Worm (Caenorhabditis elegans): ENCODE measurements around the gene skih-2.

DNA sequence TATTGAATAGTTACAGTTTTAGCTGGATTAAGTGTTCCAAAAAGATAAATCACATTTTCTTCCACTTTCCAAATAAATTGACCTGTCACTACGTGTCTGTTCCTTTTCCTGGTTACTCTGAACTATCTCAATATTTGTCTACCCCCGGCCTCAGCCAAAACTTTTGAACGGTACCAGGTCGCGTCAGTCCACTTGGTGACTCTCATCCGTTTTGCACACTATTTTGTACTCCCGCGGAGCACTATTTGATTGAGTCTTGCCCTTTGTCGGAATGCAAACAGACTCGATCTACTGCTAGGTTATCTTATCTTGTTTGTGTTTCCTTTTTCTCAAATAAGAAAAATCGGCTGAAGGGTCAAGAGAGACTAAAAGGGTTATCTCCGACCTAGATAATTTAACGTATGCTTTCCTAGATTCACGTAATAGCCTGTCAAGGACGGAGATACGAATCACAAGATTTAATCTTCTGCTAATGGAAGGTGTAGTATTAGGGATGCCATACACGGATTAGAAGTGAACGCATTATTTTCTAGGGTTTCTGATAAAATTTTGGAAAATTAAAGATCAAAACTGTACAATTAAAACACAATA is 22.1 kb downstream of the skih-2 start:
- TF ChIP-seq aly-1 (tag; optimal IDR thresholded peaks at IDR 0.05) (no peak), B0310.2 (tag; optimal IDR thresholded peaks at IDR 0.05) (no peak), ama-1 (optimal IDR thresholded peaks at IDR 0.05) (no peak), sea-1 (GFP tag; conservative IDR thresholded peaks at IDR 0.05) (no peak), flt-1 (GFP tag; IDR thresholded peaks at IDR 0.05) (no peak), pes-1 (GFP tag; IDR thresholded peaks at IDR 0.05) (no peak), ets-7 (tag; optimal IDR thresholded peaks at IDR 0.05) (no peak), tbx-11 (GFP tag; IDR thresholded peaks at IDR 0.05) (0 out of 2 replicates have a peak, but pooled peaks have one; percentile 51), hmg-4 (GFP tag; optimal IDR thresholded peaks at IDR 0.05) (no peak), ceh-13 (GFP tag; optimal IDR thresholded peaks at IDR 0.05) (no peak), hnd-1 (tag; optimal IDR thresholded peaks at IDR 0.05) (no peak), hmbx-1 (tag; optimal IDR thresholded peaks at IDR 0.05) (no peak)
